Fruit fly (Drosophila melanogaster) whole organism, adult: ENCODE measurements around the gene Gclc.

Experiments used
- CG11617 ChIP-seq: fragments of 200-800 bp; sonication (Bioruptor generic); optimal IDR thresholded peaks from 2 replicates; lab custom pipeline; 2017; ENCODE audit warnings: mild to moderate bottlenecking, missing biosample characterization, missing genetic modification reagents, missing genetic modification characterization
- CG12768 ChIP-seq: fragments of 200-800 bp; sonication (Bioruptor generic); optimal IDR thresholded peaks from 2 replicates; lab custom pipeline; 2017; ENCODE audit warnings: missing biosample characterization, missing genetic modification characterization, mild to moderate bottlenecking, moderate library complexity, missing genetic modification reagents
- CG5204 ChIP-seq: fragments of 200-800 bp; sonication (Bioruptor generic); optimal IDR thresholded peaks from 2 replicates; lab custom pipeline; 2016; ENCODE audit warnings: missing biosample characterization, missing genetic modification characterization
- CG7045 ChIP-seq: fragments of 200-800 bp; sonication (Bioruptor generic); optimal IDR thresholded peaks from 2 replicates; lab custom pipeline; 2017; ENCODE audit warnings: missing biosample characterization, mild to moderate bottlenecking, missing genetic modification characterization
- Mnt ChIP-seq: fragments of 200-800 bp; sonication (Bioruptor generic); optimal IDR thresholded peaks from 2 replicates; lab custom pipeline; 2016; ENCODE audit warnings: missing biosample characterization, mild to moderate bottlenecking, missing genetic modification characterization
- bab1 ChIP-seq: fragments of 200-800 bp; sonication (Bioruptor generic); optimal IDR thresholded peaks from 3 replicates; lab custom pipeline; 2019; ENCODE audit warnings: missing biosample characterization, mild to moderate bottlenecking, missing genetic modification characterization, moderate library complexity
- pad ChIP-seq: fragments of 200-800 bp; sonication (Bioruptor generic); optimal IDR thresholded peaks from 3 replicates; lab custom pipeline; 2017; ENCODE audit warnings: missing biosample characterization, missing genetic modification characterization, mild to moderate bottlenecking, moderate library complexity, missing genetic modification reagents

DNA sequence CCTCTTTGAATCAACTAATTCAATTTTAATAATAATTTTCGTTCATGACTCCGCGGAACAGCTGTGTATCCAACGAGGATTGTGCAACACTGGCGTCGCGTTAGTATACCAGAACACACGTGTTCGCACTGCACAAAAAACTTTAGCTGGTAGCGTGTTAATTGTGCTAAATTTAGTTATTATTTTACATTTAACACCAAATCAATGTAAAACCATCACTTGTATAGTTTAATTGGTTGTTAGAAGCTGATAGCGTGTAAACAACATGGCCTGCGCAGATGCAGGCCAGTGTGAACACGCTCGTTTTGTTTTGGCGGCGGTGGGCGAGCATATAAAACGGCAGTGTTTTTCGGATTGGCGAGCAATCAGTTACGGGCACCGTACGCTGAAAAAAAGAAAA is 41.3 kb upstream of the Gclc start, which contains the start of the genes Traf6 and GIIIspla2:
- peak; percentile 78 for TF ChIP-seq bab1 (GFP tag; lab: Kevin White, UChicago)
- peak; percentile 87 for TF ChIP-seq CG11617 (GFP tag; lab: Kevin White, UChicago)
- TF ChIP-seq CG5204 (GFP tag; lab: Kevin White, UChicago), result peak; percentile 76
- peak; percentile 66 for TF ChIP-seq CG12768 (GFP tag; lab: Kevin White, UChicago)
- peak; percentile 74 for TF ChIP-seq CG7045 (GFP tag; lab: Kevin White, UChicago)
- TF ChIP-seq pad (GFP tag; lab: Kevin White, UChicago), result peak; percentile 81
- peak; percentile 92 for TF ChIP-seq Mnt (GFP tag; lab: Kevin White, UChicago)
